Fruit fly (Drosophila melanogaster) ovary, adult (tissue): ENCODE data around the gene Cdk7.
A peak's percentile ranks its signal among the peaks of the same experiment; 100 is the strongest.

Source experiments
- CG17801 ChIP-seq: fragments of 200-800 bp; optimal IDR thresholded peaks from 2 replicates; lab custom pipeline; 2019; ENCODE audit warnings: missing biosample characterization, mild to moderate bottlenecking, missing genetic modification characterization, moderate library complexity; ENCODE audit not compliant: partially characterized antibody

The Cdk7 gene

DNA sequence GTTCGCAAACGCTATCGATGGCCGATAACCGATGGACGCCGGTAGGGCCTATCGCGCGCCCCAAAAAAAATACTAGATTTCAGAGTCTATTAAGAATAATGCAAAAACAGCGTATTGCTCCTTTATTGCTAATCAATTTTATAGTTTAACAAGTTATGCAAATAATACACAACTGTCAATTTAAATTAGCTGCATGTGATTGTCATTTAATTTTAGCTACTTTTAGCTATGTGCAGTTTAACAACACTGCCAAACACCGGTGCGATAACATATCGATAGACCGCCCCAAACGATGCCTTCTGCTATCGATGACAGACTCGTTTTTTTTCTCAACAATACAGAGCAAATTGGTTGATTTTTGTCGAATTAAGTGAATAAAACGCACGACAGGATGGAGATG is at the start of gene Cdk7, which contains the start of gene snf:
Cdk7 (minus strand) TSS at position 21 of the 400 bp plus-strand sequence.
snf (plus strand) TSS at position 280 of the 400 bp plus-strand sequence.
- peak; percentile 28 for TF ChIP-seq CG17801 (GFP tag; lab: Kevin White, UChicago)

DNA sequence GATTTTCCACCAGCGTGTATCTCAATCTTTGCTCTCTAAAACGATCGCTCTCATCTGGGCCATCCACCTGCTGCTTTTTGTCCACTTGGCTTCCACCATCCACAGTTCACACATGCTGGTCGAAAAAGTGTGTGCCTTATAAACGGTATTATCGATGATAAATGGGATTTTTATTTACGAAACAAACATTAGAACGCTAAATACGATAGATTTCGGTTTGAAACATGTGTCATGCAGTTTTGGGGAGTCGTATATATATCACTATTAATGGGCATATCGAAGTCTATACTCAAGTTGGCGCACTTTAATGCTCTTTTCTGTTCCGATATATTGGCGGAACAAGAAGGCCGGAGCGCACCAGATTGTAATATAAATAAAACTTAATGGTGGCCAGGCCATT is 48.3 kb upstream of the Cdk7 start:
- TF ChIP-seq CG17801 (GFP tag; lab: Kevin White, UChicago): no peak

DNA sequence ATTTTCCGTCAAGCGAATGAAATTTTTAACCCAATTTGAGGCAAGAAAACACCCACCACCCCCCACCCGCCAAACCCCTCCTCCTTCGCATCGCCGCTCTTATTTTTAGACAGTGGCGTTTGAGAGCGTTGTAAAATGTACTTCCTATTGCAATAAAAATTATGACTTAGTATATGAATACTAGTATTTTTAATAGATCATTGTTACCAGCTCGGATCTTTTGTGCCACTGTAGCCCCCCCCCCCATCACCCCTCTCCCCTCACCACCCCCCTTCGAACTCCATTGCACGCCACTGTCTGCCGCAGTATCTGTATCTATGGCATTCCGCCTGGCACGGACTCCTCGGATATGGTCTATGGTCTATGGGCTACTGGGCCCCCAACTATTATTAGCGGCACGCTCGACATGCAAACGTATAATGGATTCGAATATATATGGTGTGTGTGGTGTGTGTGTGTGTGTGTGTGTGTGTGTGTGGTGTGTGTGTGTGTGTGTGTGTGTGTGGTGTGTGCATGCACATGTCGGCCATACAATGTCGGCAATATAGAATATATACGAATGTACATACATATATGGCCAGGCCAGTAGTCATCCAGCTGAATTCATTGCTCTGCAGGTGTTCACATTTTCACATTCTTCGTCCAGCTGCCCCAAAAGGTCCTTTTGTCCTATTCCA is 41.3 kb upstream of the Cdk7 start:
- no peak for TF ChIP-seq CG17801 (GFP tag; lab: Kevin White, UChicago)

DNA sequence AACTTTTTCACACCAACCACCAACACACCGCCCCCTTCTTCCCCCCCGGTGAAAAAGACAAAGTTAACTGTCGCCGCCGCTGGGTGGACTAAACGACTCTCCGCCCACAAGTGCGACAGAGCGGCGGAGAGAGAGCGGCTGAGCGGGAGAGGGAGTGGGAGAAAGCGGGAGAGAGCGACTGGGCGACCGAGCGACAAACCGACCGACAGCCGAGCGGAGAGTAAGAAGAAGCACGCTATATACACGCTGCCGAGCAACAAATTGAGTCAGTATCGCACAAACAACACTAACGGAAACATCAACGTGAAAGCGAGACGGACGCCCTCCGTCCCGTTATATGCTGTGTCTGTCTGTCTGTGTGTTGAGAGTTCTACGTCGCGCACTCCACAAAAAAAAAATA is 31.2 kb upstream of the Cdk7 start, which contains the start of gene SK:
SK (plus strand) TSS at position 267 of the 400 bp plus-strand sequence.
- TF ChIP-seq CG17801 (GFP tag; lab: Kevin White, UChicago): no peak

DNA sequence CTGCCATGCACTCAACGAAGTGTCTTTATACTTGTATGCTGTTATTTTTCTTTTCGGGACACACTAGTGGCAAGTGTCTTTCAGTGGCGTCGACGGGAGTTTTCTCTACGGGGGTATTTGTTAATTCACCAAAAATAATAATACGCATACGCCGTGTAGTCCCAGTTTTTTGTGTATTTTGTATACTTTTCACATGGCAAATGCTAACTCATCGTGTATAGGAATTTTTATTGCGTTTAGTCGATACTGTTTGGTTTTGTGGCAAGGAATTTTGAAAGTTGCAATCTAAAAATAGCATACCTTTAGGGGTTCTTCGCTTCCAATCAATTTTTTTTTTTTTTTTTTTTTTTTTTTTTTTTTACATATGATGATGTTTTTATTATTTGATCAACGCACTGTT is 29.7 kb upstream of the Cdk7 start:
- TF ChIP-seq CG17801 (GFP tag; lab: Kevin White, UChicago): no peak

DNA sequence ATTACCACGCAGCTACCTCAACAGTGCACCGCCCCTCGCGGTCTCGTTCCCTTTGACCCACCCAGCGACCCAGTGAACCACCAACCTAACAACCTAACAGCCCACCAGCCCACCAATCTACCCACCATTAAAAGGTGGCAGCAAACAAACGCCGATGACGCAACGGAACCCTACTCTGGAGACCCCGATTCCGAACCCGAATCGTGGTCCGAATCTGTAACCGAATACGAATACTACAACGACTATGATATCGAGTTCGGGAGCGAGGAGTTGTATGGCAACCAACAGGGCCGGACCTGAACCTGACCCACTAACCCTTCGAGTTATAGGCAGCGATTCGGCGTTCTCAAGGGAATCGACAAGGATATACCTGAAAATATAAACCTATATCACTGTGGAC is 28.5 kb upstream of the Cdk7 start:
- TF ChIP-seq CG17801 (GFP tag; lab: Kevin White, UChicago): no peak

DNA sequence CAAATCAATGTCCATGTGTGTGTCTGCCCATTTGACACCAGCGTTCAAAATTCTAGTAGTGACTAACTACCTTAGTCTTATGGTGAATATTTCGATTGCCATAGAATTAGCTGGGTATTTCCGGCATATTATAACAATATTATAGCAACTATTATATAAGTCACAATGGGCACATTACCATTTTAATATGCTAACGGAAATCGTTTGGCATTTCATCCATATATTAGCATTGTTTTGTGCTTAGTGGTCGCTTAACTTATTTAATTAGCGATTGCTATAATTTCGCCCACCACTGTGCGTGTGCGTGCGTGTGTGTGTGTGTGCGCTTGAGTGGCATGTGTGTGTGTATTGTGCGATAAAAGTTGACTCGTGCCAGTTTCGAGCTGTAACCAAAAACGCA is 27.9 kb upstream of the Cdk7 start:
- TF ChIP-seq CG17801 (GFP tag; lab: Kevin White, UChicago): no peak

DNA sequence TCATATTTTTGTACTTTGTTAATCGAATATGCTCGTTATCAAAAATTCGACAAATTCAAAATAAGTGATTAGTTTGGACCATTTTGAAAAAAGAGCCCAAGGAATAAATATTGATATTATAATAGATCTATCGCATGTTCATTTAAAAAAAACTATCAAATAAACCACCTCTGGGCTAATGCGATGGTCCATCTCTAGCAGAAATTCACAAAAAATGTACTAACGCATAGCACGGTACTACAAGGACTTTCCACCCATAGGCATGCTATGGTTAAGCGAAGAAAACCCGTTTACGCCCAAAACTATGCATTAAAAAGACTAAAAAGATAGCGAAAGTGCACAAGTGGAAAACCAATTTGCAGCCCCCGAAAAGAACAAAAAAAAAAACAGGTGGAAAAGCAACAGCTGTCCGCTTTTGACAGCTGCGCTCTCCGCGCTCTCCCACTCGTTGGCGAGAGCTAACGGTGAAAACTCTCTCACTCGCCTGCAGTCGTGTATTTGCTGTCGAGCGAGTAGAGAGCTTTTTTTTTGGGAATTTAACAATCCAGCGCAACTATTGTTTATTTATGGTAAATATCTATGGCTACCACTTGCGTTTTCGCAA is 23.6 kb upstream of the Cdk7 start, which contains the start of gene CanB:
CanB (plus strand) TSS at position 241 of the 604 bp plus-strand sequence.
- TF ChIP-seq CG17801 (GFP tag; lab: Kevin White, UChicago): no peak

DNA sequence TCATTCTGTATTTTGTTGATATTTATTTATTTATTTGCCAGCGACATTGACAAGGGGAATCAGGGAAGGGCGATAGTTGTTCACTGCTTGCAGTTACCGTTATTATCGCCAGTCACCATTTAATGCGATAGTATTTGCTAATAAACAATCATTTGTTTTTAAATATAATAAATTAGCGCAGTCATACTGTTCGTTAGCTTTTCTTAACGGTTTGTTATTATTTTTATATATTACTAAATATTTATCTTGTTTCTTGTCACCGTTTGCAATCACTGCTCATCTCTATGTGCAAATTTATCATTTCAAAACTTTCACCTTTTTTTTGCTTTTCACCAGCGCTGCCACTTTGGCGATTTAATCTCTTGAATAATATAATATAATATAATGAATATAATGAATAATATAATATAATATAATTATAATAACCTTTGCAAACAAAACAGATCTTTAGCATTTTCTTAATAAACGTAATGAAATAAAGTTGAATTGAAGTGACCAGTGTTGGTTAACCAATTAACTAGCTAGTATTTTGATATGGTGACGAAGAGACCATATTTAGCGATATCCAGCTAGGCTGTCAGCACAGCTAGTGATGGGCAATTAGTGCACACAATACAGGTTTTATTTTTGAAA is 20.6 kb upstream of the Cdk7 start, which contains the start of the genes CG3309 and XRCC1:
CG3309 (minus strand) TSS at position 82 of the 633 bp plus-strand sequence.
XRCC1 (plus strand) TSS at position 611 of the 633 bp plus-strand sequence.
- TF ChIP-seq CG17801 (GFP tag; lab: Kevin White, UChicago): peak; percentile 39

DNA sequence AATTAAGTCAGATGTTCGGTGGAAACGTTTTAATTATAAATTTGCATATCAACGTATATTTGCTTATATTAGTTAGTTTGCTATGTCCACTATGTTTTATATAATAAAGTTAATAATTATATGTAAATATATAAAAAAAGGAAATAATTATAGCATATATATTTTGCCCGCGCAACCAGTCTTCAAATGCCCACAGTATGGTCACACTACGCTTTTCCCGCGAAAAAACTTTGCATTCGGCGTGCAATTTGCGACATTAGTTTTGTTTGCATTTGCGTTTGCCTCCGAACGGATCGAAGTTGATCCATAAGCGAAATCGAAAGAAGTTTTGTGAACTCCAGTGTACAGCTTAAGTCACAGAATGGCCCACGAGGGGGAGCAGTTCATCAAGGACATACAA is 14.9 kb upstream of the Cdk7 start, which contains the start of gene Mcm3:
Mcm3 (plus strand) TSS at position 220 of the 400 bp plus-strand sequence.
- no peak for TF ChIP-seq CG17801 (GFP tag; lab: Kevin White, UChicago)

DNA sequence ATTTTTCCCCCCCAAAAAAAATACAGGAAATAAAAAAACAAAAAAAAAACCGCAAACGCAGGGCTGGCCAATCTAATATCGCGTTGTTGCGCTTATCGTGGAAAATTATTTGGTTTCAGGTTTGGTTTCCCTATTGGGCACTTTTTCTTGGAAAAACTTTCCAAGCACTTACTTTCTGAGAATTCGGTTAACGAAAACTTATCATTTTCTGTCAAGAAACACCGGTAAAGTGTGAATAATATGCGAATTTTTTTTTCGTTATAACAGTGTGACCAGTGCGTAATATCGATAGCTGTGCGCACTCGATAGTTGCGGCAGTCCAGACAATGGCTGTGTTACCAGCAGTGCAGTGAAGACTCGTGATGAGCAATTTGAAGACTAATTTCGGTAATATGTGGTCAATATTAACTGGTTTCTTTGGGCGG is 13.7 kb upstream of the Cdk7 start, which contains the start of gene Rnp4F:
Rnp4F (minus strand) TSS at position 238 of the 425 bp plus-strand sequence.
- TF ChIP-seq CG17801 (GFP tag; lab: Kevin White, UChicago): peak; percentile 49

DNA sequence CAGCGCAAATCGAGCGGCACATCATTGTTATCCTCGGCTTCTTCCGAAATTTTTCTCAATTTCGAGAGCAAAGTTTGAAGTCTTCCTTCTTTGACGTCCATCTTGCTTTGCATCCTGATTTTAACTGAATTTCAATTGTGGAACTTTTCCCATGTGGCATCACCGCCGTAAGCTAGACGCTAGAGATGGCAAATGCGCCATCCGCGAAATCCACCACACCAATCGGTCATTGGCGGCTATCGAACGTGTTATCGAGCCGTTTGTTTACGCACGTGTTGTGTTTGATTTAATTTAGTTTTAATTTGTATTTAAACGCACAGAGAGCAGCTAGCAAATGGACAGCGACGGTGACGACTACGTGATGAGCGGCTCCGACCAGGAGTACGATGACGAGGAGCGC is 8.4 kb upstream of the Cdk7 start, which contains the start of the genes CG15930 and Sas10:
CG15930 (minus strand) TSS at position 126 of the 400 bp plus-strand sequence.
Sas10 (plus strand) TSS at position 240 of the 400 bp plus-strand sequence.
- no peak for TF ChIP-seq CG17801 (GFP tag; lab: Kevin White, UChicago)

DNA sequence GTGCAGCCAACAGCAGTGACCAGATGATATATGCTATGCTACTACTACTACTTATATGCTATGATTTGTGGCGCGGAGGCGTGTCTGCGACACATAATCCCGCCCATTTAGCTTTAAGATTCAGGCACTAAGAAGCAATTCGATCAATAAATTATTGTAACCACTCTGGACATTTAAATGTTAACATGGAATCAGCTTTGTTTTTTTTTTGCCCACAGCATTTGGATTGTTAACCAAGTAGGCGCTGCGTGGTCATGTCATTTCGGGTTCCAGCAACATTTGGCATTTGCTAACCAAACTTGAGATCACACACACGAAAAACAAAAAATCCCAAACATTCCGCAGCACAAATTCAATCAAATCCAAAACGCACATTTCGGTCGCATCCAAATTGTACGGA is 4.2 kb upstream of the Cdk7 start, which contains the start of gene CG4198:
CG4198 (plus strand) TSS at position 301 of the 400 bp plus-strand sequence.
- TF ChIP-seq CG17801 (GFP tag; lab: Kevin White, UChicago): no peak

DNA sequence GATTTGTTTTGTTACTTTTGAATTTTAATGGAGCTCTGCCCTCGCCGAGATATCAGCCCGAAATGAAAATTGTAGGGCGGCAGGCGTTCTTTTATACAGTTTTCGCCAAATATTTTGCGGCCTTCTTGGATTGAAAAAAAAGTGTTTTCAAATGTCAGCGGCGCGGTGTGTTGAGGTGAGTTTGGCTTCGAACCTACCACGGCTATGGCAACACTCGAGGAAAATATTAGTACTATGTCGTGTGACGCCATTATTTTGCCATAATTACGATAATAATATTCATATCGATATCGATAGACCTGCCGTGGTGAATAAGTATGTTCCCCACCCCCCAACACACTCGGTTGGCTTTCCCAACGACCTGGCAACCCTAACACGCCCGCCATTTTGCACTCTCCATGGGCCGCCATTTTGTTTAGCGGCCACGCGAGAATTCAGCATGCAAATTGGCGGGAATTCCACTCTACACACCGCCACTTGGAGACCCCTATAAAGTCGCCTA is 3.1 kb upstream of the Cdk7 start, which contains the start of the genes TrxT and dhd:
TrxT (minus strand) TSS at position 51 of the 502 bp plus-strand sequence.
dhd (plus strand) TSS at position 334 of the 502 bp plus-strand sequence.
- TF ChIP-seq CG17801 (GFP tag; lab: Kevin White, UChicago): peak; percentile 9
